Fruit fly (Drosophila melanogaster): ENCODE results near the gene CG33177.

Gene CG33177

dm6 chrX:15074646-15075351 lies 6.4 kb upstream of the CG33177 start:
- TF ChIP-seq CG17801 (GFP tag; optimal IDR thresholded peaks at IDR 0.05; ENCODE audit: partially characterized antibody): peak; percentile 68

- peak; percentile 79 for TF ChIP-seq CG17801 (GFP tag; optimal IDR thresholded peaks at IDR 0.05; ENCODE audit: partially characterized antibody)
Measured at dm6 chrX:15075485-15076037, 5.6 kb upstream of the CG33177 start.

dm6 chrX:15076038-15076575 lies 5.1 kb upstream of the CG33177 start, which contains the start of gene Lsd-2:
Gene Lsd-2 (minus strand): TSS chrX:15076220.
- TF ChIP-seq CG17801 (GFP tag; optimal IDR thresholded peaks at IDR 0.05; ENCODE audit: partially characterized antibody): no peak

- TF ChIP-seq CG17801 (GFP tag; optimal IDR thresholded peaks at IDR 0.05; ENCODE audit: partially characterized antibody): no peak
Measured at dm6 chrX:15076606-15077005, 4.6 kb upstream of the CG33177 start.

dm6 chrX:15077576-15078136 lies 3.5 kb upstream of the CG33177 start:
- peak; percentile 75 for TF ChIP-seq CG17801 (GFP tag; optimal IDR thresholded peaks at IDR 0.05; ENCODE audit: partially characterized antibody)

- TF ChIP-seq CG17801 (GFP tag; optimal IDR thresholded peaks at IDR 0.05; ENCODE audit: partially characterized antibody): no peak
Measured at dm6 chrX:15078394-15078793, 2.8 kb upstream of the CG33177 start.

dm6 chrX:15079163-15079809 lies 1.9 kb upstream of the CG33177 start:
- peak; percentile 57 for TF ChIP-seq CG17801 (GFP tag; optimal IDR thresholded peaks at IDR 0.05; ENCODE audit: partially characterized antibody)

dm6 chrX:15079945-15080344 lies 1.2 kb upstream of the CG33177 start:
- TF ChIP-seq CG17801 (GFP tag; optimal IDR thresholded peaks at IDR 0.05; ENCODE audit: partially characterized antibody): peak; percentile 34

- no peak for TF ChIP-seq CG17801 (GFP tag; optimal IDR thresholded peaks at IDR 0.05; ENCODE audit: partially characterized antibody)
Measured at dm6 chrX:15082681-15083080, 1.5 kb downstream of the CG33177 start, which contains the start of gene CG33178. Gene CG33178 (plus strand): TSS chrX:15082827.

- peak; percentile 72 for TF ChIP-seq CG17801 (GFP tag; optimal IDR thresholded peaks at IDR 0.05; ENCODE audit: partially characterized antibody)
Measured at dm6 chrX:15084580-15085138, 3.5 kb downstream of the CG33177 start, which contains the start of gene Cox17. Gene Cox17 (minus strand): TSS chrX:15084699.

- peak; percentile 92 for TF ChIP-seq CG17801 (GFP tag; optimal IDR thresholded peaks at IDR 0.05; ENCODE audit: partially characterized antibody)
Measured at dm6 chrX:15085777-15086510, 4.8 kb downstream of the CG33177 start, which contains the start of the genes CG15027 and Dbct. Gene CG15027 (minus strand): TSS chrX:15085827. Gene Dbct (plus strand): TSS chrX:15086125.

- no peak for TF ChIP-seq CG17801 (GFP tag; optimal IDR thresholded peaks at IDR 0.05; ENCODE audit: partially characterized antibody)
Measured at dm6 chrX:15089146-15089698, 8.1 kb downstream of the CG33177 start, which contains the start of gene Rab3-GEF. Gene Rab3-GEF (plus strand): TSS chrX:15089682.

- TF ChIP-seq CG17801 (GFP tag; optimal IDR thresholded peaks at IDR 0.05; ENCODE audit: partially characterized antibody): no peak
Measured at dm6 chrX:15090371-15090770, 9.2 kb downstream of the CG33177 start.

dm6 chrX:15091159-15091558 lies 10.0 kb downstream of the CG33177 start:
- TF ChIP-seq CG17801 (GFP tag; optimal IDR thresholded peaks at IDR 0.05; ENCODE audit: partially characterized antibody): no peak
